Fruit fly (Drosophila melanogaster) whole organism, wandering third instar larva: ENCODE measurements around the gene CG3817.
A peak's percentile ranks its signal among the peaks of the same experiment; 100 is the strongest.

Experiments used
- Abd-B ChIP-seq: fragments of >200 bp; optimal IDR thresholded peaks from 2 replicates; lab custom pipeline; 2017; ENCODE audit warnings: missing biosample characterization, missing genetic modification characterization
- CG32264 ChIP-seq: fragments of 200-800 bp; sonication (Bioruptor generic); optimal IDR thresholded peaks from 2 replicates; lab custom pipeline; 2016; ENCODE audit warnings: missing biosample characterization, missing genetic modification characterization
- CG9705 ChIP-seq: fragments of 200-800 bp; sonication (Bioruptor generic); optimal IDR thresholded peaks from 2 replicates; lab custom pipeline; 2018; ENCODE audit warnings: missing biosample characterization, mild to moderate bottlenecking, missing genetic modification characterization
- CrebA ChIP-seq: fragments of 200-800 bp; sonication (Bioruptor generic); optimal IDR thresholded peaks from 2 replicates; lab custom pipeline; 2016; ENCODE audit warnings: missing biosample characterization, mild to moderate bottlenecking, missing genetic modification characterization, borderline replicate concordance
- Dfd ChIP-seq: fragments of >200 bp; optimal IDR thresholded peaks from 2 replicates; lab custom pipeline; 2017; ENCODE audit warnings: missing biosample characterization, missing genetic modification characterization
- Dif ChIP-seq: fragments of 200-275, 200-300 bp; sonication (Bioruptor generic); optimal IDR thresholded peaks from 2 replicates; lab custom pipeline; 2018; ENCODE audit warnings: missing biosample characterization, missing genetic modification characterization; ENCODE audit not compliant: partially characterized antibody
- GATAd ChIP-seq: sonication (Bioruptor generic); optimal IDR thresholded peaks from 2 replicates; lab custom pipeline; 2016; ENCODE audit warnings: missing biosample characterization, missing genetic modification characterization
- HLH106 ChIP-seq: fragments of 200-800 bp; optimal IDR thresholded peaks from 3 replicates; lab custom pipeline; 2019; ENCODE audit warnings: missing biosample characterization, mild to moderate bottlenecking, missing genetic modification characterization, moderate library complexity
- Hr78 ChIP-seq: fragments of >200 bp; optimal IDR thresholded peaks from 2 replicates; lab custom pipeline; 2017; ENCODE audit warnings: missing biosample characterization, missing genetic modification characterization
- Hr83 ChIP-seq: fragments of 200-300 bp; sonication (Bioruptor generic); optimal IDR thresholded peaks from 2 replicates; lab custom pipeline; 2016; ENCODE audit warnings: missing biosample characterization, mild to moderate bottlenecking, missing genetic modification characterization, moderate library complexity; ENCODE audit not compliant: poor library complexity, severe bottlenecking
- Jra ChIP-seq: sonication (Bioruptor generic); optimal IDR thresholded peaks from 2 replicates; lab custom pipeline; 2016; ENCODE audit warnings: missing biosample characterization, missing genetic modification characterization
- Mio ChIP-seq: sonication (Bioruptor generic); optimal IDR thresholded peaks from 2 replicates; lab custom pipeline; 2016; ENCODE audit warnings: missing biosample characterization, missing genetic modification characterization
- Myc ChIP-seq: fragments of >200 bp; optimal IDR thresholded peaks from 2 replicates; lab custom pipeline; 2017
- N ChIP-seq: fragments of >200 bp; optimal IDR thresholded peaks from 2 replicates; lab custom pipeline; 2018; ENCODE audit warnings: missing biosample characterization, missing external identifiers, missing genetic modification characterization
- OdsH ChIP-seq: fragments of 200-800 bp; sonication (Bioruptor generic); optimal IDR thresholded peaks from 2 replicates; lab custom pipeline; 2016; ENCODE audit warnings: missing biosample characterization, mild to moderate bottlenecking, missing genetic modification characterization
- Rel ChIP-seq, 2 experiments: fragments of 200-800 bp; sonication (Bioruptor generic) in 1 of 2; optimal IDR thresholded peaks; 2 replicates in 1 of 2; 3 replicates in 1 of 2; lab custom pipeline; 2016 to 2019; ENCODE audit warnings: mild to moderate bottlenecking in 2 of 2, missing biosample characterization in 2 of 2, missing genetic modification characterization in 2 of 2, moderate library complexity in 1 of 2
- Sp1 ChIP-seq: fragments of 200-800 bp; sonication (Bioruptor generic); optimal IDR thresholded peaks from 3 replicates; lab custom pipeline; 2019; ENCODE audit warnings: missing biosample characterization, mild to moderate bottlenecking, missing genetic modification characterization, moderate library complexity
- Vsx2 ChIP-seq: fragments of 200-300, 225-300 bp; sonication (Bioruptor generic); optimal IDR thresholded peaks from 2 replicates; lab custom pipeline; 2018; ENCODE audit warnings: missing biosample characterization, missing genetic modification characterization; ENCODE audit not compliant: partially characterized antibody
- br ChIP-seq: fragments of 200-800 bp; sonication (Bioruptor generic); optimal IDR thresholded peaks from 2 replicates; lab custom pipeline; 2016; ENCODE audit warnings: missing biosample characterization, missing genetic modification characterization
- brk ChIP-seq: fragments of 200-800 bp; sonication (Bioruptor generic); optimal IDR thresholded peaks from 2 replicates; lab custom pipeline; 2016; ENCODE audit warnings: missing biosample characterization, mild to moderate bottlenecking, missing genetic modification characterization
- dl ChIP-seq, 2 experiments: fragments of 175-275, 200-275 bp in 1 of 2; fragments of 200-275 bp in 1 of 2; sonication (Bioruptor generic); optimal IDR thresholded peaks; lab custom pipeline; 2018; ENCODE audit warnings: mild to moderate bottlenecking in 2 of 2, missing biosample characterization in 2 of 2, missing genetic modification characterization in 2 of 2, moderate library complexity in 2 of 2; ENCODE audit not compliant: partially characterized antibody in 2 of 2, insufficient read depth in 1 of 2
- dmrt93B ChIP-seq: fragments of 200-800 bp; sonication (Bioruptor generic); optimal IDR thresholded peaks from 2 replicates; lab custom pipeline; 2018; ENCODE audit warnings: missing biosample characterization, mild to moderate bottlenecking, missing genetic modification characterization
- dsf ChIP-seq: sonication (Bioruptor generic); optimal IDR thresholded peaks from 2 replicates; lab custom pipeline; 2016; ENCODE audit warnings: missing biosample characterization, missing genetic modification characterization, borderline replicate concordance
- ey ChIP-seq: fragments of 200-800 bp; sonication (Bioruptor generic); optimal IDR thresholded peaks from 2 replicates; lab custom pipeline; 2016; ENCODE audit warnings: missing biosample characterization, missing genetic modification characterization
- foxo ChIP-seq, 2 experiments: fragments of 200-800 bp; sonication (Bioruptor generic); optimal IDR thresholded peaks; 2 replicates in 1 of 2; 3 replicates in 1 of 2; lab custom pipeline; 2016 to 2017; ENCODE audit warnings: missing biosample characterization in 2 of 2, missing genetic modification characterization in 2 of 2
- fru ChIP-seq: fragments of 200-800 bp; sonication (Bioruptor generic); optimal IDR thresholded peaks from 3 replicates; lab custom pipeline; 2016; ENCODE audit warnings: missing biosample characterization, mild to moderate bottlenecking, missing genetic modification characterization
- h ChIP-seq: fragments of 200-800 bp; sonication (Bioruptor generic); optimal IDR thresholded peaks from 3 replicates; lab custom pipeline; 2016; ENCODE audit warnings: missing biosample characterization, mild to moderate bottlenecking, missing genetic modification characterization
- jim ChIP-seq: fragments of 175-275, 200-325 bp; sonication (Bioruptor generic); optimal IDR thresholded peaks from 2 replicates; lab custom pipeline; 2016; ENCODE audit warnings: missing biosample characterization, mild to moderate bottlenecking, missing genetic modification characterization
- pan ChIP-seq: fragments of >200 bp; optimal IDR thresholded peaks from 2 replicates; lab custom pipeline; 2017
- psq ChIP-seq: fragments of 200-800 bp; sonication (Bioruptor generic); optimal IDR thresholded peaks from 3 replicates; lab custom pipeline; 2017; ENCODE audit warnings: missing biosample characterization, mild to moderate bottlenecking, missing genetic modification characterization, moderate library complexity
- rgr ChIP-seq: fragments of 200-800 bp; sonication (Bioruptor generic); optimal IDR thresholded peaks from 3 replicates; lab custom pipeline; 2016; ENCODE audit warnings: missing biosample characterization, mild to moderate bottlenecking, missing genetic modification characterization
- sage ChIP-seq: fragments of 200-800 bp; sonication (Bioruptor generic); optimal IDR thresholded peaks from 2 replicates; lab custom pipeline; 2016; ENCODE audit warnings: missing biosample characterization, mild to moderate bottlenecking, missing genetic modification characterization
- sv ChIP-seq: fragments of 200-800 bp; sonication (Bioruptor generic); optimal IDR thresholded peaks from 3 replicates; lab custom pipeline; 2016; ENCODE audit warnings: missing biosample characterization, missing genetic modification characterization
- tai ChIP-seq: sonication (Bioruptor generic); optimal IDR thresholded peaks from 2 replicates; lab custom pipeline; 2016; ENCODE audit warnings: missing biosample characterization, missing genetic modification characterization
- usp ChIP-seq: fragments of >200 bp; optimal IDR thresholded peaks from 2 replicates; lab custom pipeline; 2017; ENCODE audit warnings: missing biosample characterization, missing genetic modification characterization
- woc ChIP-seq: sonication (Bioruptor generic); optimal IDR thresholded peaks from 2 replicates; lab custom pipeline; 2016; ENCODE audit warnings: missing biosample characterization, mild to moderate bottlenecking, missing genetic modification characterization

The CG3817 gene

DNA sequence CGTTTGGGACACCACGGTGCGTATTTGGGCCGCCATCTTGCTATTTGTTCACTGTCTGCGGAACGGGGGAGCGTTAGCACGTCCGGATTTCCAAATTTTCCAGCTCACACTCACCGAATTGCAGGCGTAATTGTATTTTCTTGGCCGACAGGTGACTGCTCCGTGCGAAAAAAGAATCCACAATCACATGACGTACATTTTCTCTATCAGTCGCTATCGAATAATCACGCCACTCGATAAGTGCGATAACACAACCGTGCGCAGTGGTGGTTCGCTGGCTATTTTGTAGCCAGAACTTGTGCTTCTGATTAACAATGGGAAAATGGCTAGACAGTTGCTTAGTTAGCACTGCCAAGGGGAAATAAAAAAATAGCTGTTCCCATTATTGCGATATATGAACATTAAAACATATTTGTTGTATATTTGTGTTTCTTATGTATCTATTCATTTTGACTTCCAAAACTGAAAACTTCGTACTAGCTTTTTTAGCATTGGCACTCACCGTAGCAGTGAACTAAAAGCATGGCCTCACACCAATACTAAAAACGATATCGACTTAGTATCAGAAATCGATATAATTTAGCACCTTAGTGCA lies 5.4 kb downstream of the CG3817 start, which contains the start of gene VhaPPA1-1:
TSS of gene VhaPPA1-1 (minus strand) at position 225 of the 595 bp plus-strand sequence.
- no peak for TF ChIP-seq CrebA (GFP tag; lab: Kevin White, UChicago)
- peak; percentile 32 for TF ChIP-seq Sp1
- no peak for TF ChIP-seq Hr78 (GFP tag; lab: Kevin White, UChicago)
- peak; percentile 99 for TF ChIP-seq Myc (lab: Kevin White, UChicago)
- peak; percentile 89 for TF ChIP-seq woc (GFP tag; lab: Kevin White, UChicago)
- no peak for TF ChIP-seq Rel (GFP tag; optimal IDR thresholded peaks at IDR 0.05; lab: Kevin White, UChicago)
- TF ChIP-seq Rel (tag; optimal IDR thresholded peaks at IDR 0.05; lab: Kevin White, UChicago): no peak
- TF ChIP-seq dsf: no peak
- TF ChIP-seq OdsH (GFP tag; lab: Kevin White, UChicago): no peak
- no peak for TF ChIP-seq Dif (GFP tag; lab: Kevin White, UChicago)
- TF ChIP-seq foxo (GFP tag; optimal IDR thresholded peaks at IDR 0.05; lab: Kevin White, UChicago): peak in 1 of 2 experiments; percentile 20
- no peak for TF ChIP-seq GATAd (GFP tag; lab: Kevin White, UChicago)
- no peak for TF ChIP-seq Dfd (GFP tag; lab: Kevin White, UChicago)
- TF ChIP-seq fru (GFP tag; lab: Kevin White, UChicago): no peak
- no peak for TF ChIP-seq CG32264
- TF ChIP-seq jim: no peak
- no peak for TF ChIP-seq dl (GFP tag; optimal IDR thresholded peaks at IDR 0.05; lab: Kevin White, UChicago; ENCODE audit: insufficient read depth in 1 of 2, partially characterized antibody in 2 of 2)
- TF ChIP-seq brk: no peak
- TF ChIP-seq sv (GFP tag; lab: Kevin White, UChicago): no peak
- no peak for TF ChIP-seq Mio (GFP tag; lab: Kevin White, UChicago)
- no peak for TF ChIP-seq CG9705 (GFP tag; lab: Kevin White, UChicago)
- no peak for TF ChIP-seq dmrt93B
- TF ChIP-seq Abd-B (GFP tag; lab: Kevin White, UChicago): no peak
- TF ChIP-seq sage (GFP tag; lab: Kevin White, UChicago): no peak
- no peak for TF ChIP-seq Vsx2 (GFP tag; lab: Kevin White, UChicago)
- TF ChIP-seq HLH106 (tag; lab: Kevin White, UChicago): peak; percentile 40
- peak; percentile 39 for TF ChIP-seq h
- no peak for TF ChIP-seq br (GFP tag; lab: Kevin White, UChicago)
- no peak for TF ChIP-seq usp
- TF ChIP-seq rgr (GFP tag; lab: Kevin White, UChicago): peak; percentile 0

DNA sequence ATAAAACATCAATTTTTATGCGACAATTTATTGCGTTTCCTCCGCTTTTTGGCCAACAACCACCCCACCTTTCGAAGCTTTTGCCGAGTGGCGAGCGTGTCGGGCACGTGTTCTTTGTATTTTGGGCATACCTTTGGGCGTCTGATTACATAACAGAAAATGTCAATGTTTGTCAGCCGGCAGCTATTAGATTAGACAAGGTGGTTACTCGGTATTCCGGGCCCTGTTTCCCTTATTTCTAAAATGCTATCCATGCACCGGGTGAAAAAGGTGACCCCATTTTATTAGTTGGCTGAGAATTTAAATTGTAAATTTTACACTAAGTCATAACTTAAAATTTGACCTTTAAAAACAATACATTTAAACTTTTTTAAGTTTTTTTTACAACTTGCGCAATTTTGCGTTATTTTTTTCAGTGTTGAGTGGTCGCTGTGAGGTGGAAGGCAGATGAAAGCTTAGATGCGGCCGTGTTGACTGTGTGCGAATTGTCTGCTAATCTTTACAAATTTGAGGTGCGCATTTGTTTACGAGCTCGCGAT lies 14.0 kb downstream of the CG3817 start:
- TF ChIP-seq usp: no peak
- no peak for TF ChIP-seq sage (GFP tag; lab: Kevin White, UChicago)
- TF ChIP-seq brk: no peak
- no peak for TF ChIP-seq CrebA (GFP tag; lab: Kevin White, UChicago)
- TF ChIP-seq psq (GFP tag; lab: Kevin White, UChicago): no peak
- TF ChIP-seq CG9705 (GFP tag; lab: Kevin White, UChicago): no peak
- TF ChIP-seq h: no peak
- TF ChIP-seq Mio (GFP tag; lab: Kevin White, UChicago): no peak
- TF ChIP-seq dl (GFP tag; optimal IDR thresholded peaks at IDR 0.05; lab: Kevin White, UChicago; ENCODE audit: insufficient read depth in 1 of 2, partially characterized antibody in 2 of 2): no peak
- TF ChIP-seq Hr83 (GFP tag; lab: Kevin White, UChicago): no peak
- TF ChIP-seq Rel (GFP tag; optimal IDR thresholded peaks at IDR 0.05; lab: Kevin White, UChicago): no peak
- TF ChIP-seq Rel (tag; optimal IDR thresholded peaks at IDR 0.05; lab: Kevin White, UChicago): no peak
- TF ChIP-seq Sp1: no peak
- no peak for TF ChIP-seq HLH106 (tag; lab: Kevin White, UChicago)
- TF ChIP-seq rgr (GFP tag; lab: Kevin White, UChicago): no peak

DNA sequence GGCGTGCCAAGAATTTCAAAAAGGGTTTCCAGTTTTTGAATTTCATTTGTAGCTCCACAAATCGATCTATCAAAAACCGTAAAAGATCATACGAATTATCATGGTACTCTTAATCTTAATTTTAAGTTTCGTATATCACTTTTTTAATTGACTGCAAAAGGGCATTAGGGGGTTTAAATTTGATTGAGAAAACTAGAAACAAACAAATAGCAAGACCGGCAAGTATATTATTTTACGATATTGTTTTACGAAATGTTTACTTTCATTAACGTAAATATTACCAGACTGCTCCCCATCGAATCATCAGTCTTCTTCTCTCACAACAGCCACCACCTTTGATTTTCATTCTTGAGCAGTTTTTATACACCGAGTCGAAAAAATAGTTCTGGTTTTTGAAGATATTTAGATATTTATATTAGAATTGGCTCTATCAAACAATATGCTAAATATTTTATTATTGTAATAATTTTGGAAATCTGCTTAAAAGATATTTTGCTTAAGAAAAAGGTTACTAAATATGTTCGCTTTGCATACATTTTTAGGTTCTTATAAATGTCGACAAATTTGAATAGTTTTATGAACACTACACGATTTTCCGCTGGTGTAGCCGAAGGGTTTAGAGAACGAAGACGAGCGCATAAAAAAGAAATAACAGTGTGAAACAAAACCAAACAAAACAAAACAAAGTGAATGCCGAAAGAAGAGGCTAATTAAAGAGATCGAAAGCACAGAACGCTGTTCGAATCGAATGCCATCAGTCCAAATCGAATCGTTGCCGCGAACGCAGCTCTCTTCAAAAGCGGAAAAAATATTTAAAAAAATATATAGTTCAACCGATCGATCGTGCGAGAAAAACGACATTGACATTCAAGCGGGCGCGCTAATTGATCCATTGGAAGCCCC lies 19.6 kb downstream of the CG3817 start, which contains the start of gene Sdr:
TSS of gene Sdr (plus strand) at position 702 of the 903 bp plus-strand sequence.
- TF ChIP-seq h: peak; percentile 80
- TF ChIP-seq OdsH (GFP tag; lab: Kevin White, UChicago): peak; percentile 71
- TF ChIP-seq woc (GFP tag; lab: Kevin White, UChicago): peak; percentile 75
- peak; percentile 22 for TF ChIP-seq sage (GFP tag; lab: Kevin White, UChicago)
- no peak for TF ChIP-seq Jra (GFP tag; lab: Kevin White, UChicago)
- no peak for TF ChIP-seq Mio (GFP tag; lab: Kevin White, UChicago)
- peak; percentile 66 for TF ChIP-seq rgr (GFP tag; lab: Kevin White, UChicago)
- TF ChIP-seq Hr83 (GFP tag; lab: Kevin White, UChicago): no peak
- no peak for TF ChIP-seq pan
- no peak for TF ChIP-seq jim
- TF ChIP-seq N (GFP tag; lab: Kevin White, UChicago): no peak
- peak; percentile 77 for TF ChIP-seq psq (GFP tag; lab: Kevin White, UChicago)
- peak; percentile 37 for TF ChIP-seq tai (GFP tag; lab: Kevin White, UChicago)
- TF ChIP-seq sv (GFP tag; lab: Kevin White, UChicago): no peak
- peak; percentile 84 for TF ChIP-seq Sp1
- TF ChIP-seq Abd-B (GFP tag; lab: Kevin White, UChicago): no peak
- TF ChIP-seq Rel (GFP tag; optimal IDR thresholded peaks at IDR 0.05; lab: Kevin White, UChicago): no peak
- TF ChIP-seq Rel (tag; optimal IDR thresholded peaks at IDR 0.05; lab: Kevin White, UChicago): peak; percentile 32
- TF ChIP-seq Dfd (GFP tag; lab: Kevin White, UChicago): no peak
- peak; percentile 90 for TF ChIP-seq Vsx2 (GFP tag; lab: Kevin White, UChicago)
- TF ChIP-seq Myc (lab: Kevin White, UChicago): no peak
- TF ChIP-seq ey (GFP tag; lab: Kevin White, UChicago): peak; percentile 61
- TF ChIP-seq foxo (GFP tag; optimal IDR thresholded peaks at IDR 0.05; lab: Kevin White, UChicago): peak in 1 of 2 experiments; percentile 84
- no peak for TF ChIP-seq GATAd (GFP tag; lab: Kevin White, UChicago)
- peak; percentile 79 for TF ChIP-seq HLH106 (tag; lab: Kevin White, UChicago)
- TF ChIP-seq dmrt93B: peak; percentile 67
- TF ChIP-seq usp: no peak
- peak; percentile 77 for TF ChIP-seq fru (GFP tag; lab: Kevin White, UChicago)
- no peak for TF ChIP-seq CG32264
